Worm (Caenorhabditis elegans) whole organism, L1 larva: ENCODE data around the gene dpr-1.

Experiments used
- ama-1 ChIP-seq: fragments of 150-350 bp; optimal IDR thresholded peaks from 2 replicates; lab custom pipeline; 2014
- fos-1 ChIP-seq: fragments of 150-350 bp; optimal IDR thresholded peaks from 2 replicates; lab custom pipeline; 2014; ENCODE audit warnings: missing biosample characterization, missing genetic modification characterization
- grh-1 ChIP-seq: fragments of 200-800 bp; sonication (Bioruptor generic); IDR thresholded peaks from 2 replicates; pipeline ENCODE4 v1.3.6; 2022; ENCODE audit warnings: missing genetic modification reagents, missing genetic modification characterization, missing compliant biosample characterization
- lsy-2 ChIP-seq, 2 experiments: fragments of 150-350 bp; optimal IDR thresholded peaks; 2 replicates each; lab custom pipeline; 2014; ENCODE audit warnings: missing biosample characterization in 2 of 2, missing genetic modification characterization in 2 of 2
- mdl-1 ChIP-seq, 2 experiments: fragments of 150-350 bp; optimal IDR thresholded peaks; 2 replicates each; lab custom pipeline; 2014 to 2017; ENCODE audit warnings: missing biosample characterization in 2 of 2, missing genetic modification characterization in 2 of 2, inconsistent platforms in 1 of 2
- nhr-28 ChIP-seq: fragments of 150-350 bp; optimal IDR thresholded peaks from 2 replicates; lab custom pipeline; 2014; ENCODE audit warnings: missing biosample characterization, missing genetic modification characterization
- snpc-4 ChIP-seq: fragments of 150-350 bp; optimal IDR thresholded peaks from 2 replicates; lab custom pipeline; 2014; ENCODE audit warnings: missing biosample characterization, missing genetic modification characterization
- tbx-2 ChIP-seq: sonication (generic microtip); optimal IDR thresholded peaks from 2 replicates; lab custom pipeline; 2016; ENCODE audit warnings: missing genetic modification characterization, missing compliant biosample characterization
- unc-130 ChIP-seq: fragments of 150-350 bp; optimal IDR thresholded peaks from 2 replicates; lab custom pipeline; 2017; ENCODE audit warnings: missing biosample characterization, missing genetic modification characterization, inconsistent platforms
- unc-62 ChIP-seq: fragments of 150-350 bp; optimal IDR thresholded peaks from 2 replicates; lab custom pipeline; 2014; ENCODE audit warnings: missing biosample characterization, missing genetic modification reagents, missing genetic modification characterization
- unc-86 ChIP-seq: sonication (generic microtip); optimal IDR thresholded peaks from 2 replicates; lab custom pipeline; 2016; ENCODE audit warnings: missing genetic modification characterization, missing compliant biosample characterization
- unc-98 ChIP-seq: fragments of 200-800 bp; sonication (Bioruptor generic); IDR thresholded peaks from 2 replicates; pipeline ENCODE4 v1.3.6; 2022; ENCODE audit warnings: missing genetic modification characterization, missing compliant biosample characterization
- ztf-4 ChIP-seq: fragments of 150-350 bp; optimal IDR thresholded peaks from 2 replicates; lab custom pipeline; 2014; ENCODE audit warnings: missing biosample characterization, missing genetic modification characterization

ce11 chrV:13929503-13929902, 12.5 kb downstream of the dpr-1 start, which contains the start of gene srxa-13:
- no peak for TF ChIP-seq grh-1 (GFP tag; lab: Robert Waterston, UW)
- TF ChIP-seq unc-130, result no peak
- TF ChIP-seq mdl-1 (tag; optimal IDR thresholded peaks at IDR 0.05; lab: Kevin White, UChicago), result no peak
- TF ChIP-seq nhr-28 (tag; lab: Kevin White, UChicago), result no peak
- TF ChIP-seq lsy-2 (tag; optimal IDR thresholded peaks at IDR 0.05; lab: Kevin White, UChicago), result no peak
- TF ChIP-seq tbx-2 (tag; lab: Kevin White, UChicago), result no peak
- TF ChIP-seq fos-1 (tag; lab: Kevin White, UChicago), result no peak
- no peak for TF ChIP-seq unc-62 (GFP tag; lab: Kevin White, UChicago)
- TF ChIP-seq ztf-4, result no peak
- TF ChIP-seq snpc-4 (tag; lab: Kevin White, UChicago), result no peak
- TF ChIP-seq unc-98, result no peak
- no peak for TF ChIP-seq unc-86
- no peak for TF ChIP-seq ama-1
